Fruit fly (Drosophila melanogaster): ENCODE results near the gene CG45067.

CG45067 gene

DNA sequence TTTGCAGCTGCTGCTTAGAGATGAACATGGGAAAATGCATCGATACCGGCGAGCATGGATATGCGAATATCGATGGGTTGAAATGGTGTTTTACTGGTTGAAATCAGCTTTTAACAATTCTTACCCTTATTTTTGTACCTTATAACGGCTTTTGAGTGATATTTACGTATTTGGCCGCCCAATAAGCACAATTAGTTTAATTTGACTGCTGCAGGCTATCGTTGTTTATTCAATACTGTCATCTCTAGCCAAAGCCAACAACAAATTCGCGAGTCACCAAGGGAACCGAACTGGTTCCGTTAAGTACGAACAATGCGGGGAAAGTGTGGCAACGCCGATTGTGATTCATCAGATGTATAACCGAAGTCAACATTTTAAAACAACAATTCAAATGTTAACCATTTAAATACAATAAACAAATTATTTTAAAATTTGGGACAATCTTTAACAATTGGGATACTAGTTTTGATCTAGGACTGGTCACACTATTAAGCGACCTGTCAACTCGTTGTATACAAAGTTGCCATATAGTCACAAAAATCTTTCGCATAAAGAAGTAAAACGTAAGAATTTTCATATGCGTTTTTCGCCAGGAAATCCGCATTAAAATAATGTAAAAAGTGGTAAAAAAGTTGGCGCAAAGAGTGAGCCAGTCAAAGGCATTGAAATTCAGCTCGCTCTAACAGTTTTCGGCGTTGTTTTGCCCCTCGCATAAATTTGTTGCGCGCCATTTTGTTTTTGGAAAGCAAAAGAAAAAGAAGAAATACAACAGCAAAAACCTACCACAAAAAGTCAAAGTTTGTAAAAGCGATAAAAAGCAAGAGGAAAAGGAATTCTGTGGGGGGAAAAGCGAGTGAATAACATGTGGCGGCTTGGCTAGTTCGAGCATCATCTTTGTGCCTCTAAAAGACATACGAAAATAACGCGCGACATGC, 34.1 kb upstream of the CG45067 start, which contains the start of the genes Usp5 and BtbVII (continued):
- TF ChIP-seq Ssrp (tag; optimal IDR thresholded peaks at IDR 0.05) (peak; percentile 28), Six4 (GFP tag; optimal IDR thresholded peaks at IDR 0.05) (peak; percentile 64), lola (GFP tag; optimal IDR thresholded peaks at IDR 0.05) (peak in 1 of 3 experiments; percentile 55), croc (GFP tag; conservative IDR thresholded peaks at IDR 0.05) (0 out of 3 replicates have a peak, but pooled peaks have one; percentile 39), eyg (GFP tag; optimal IDR thresholded peaks at IDR 0.05) (peak; percentile 22), unpg (GFP tag; optimal IDR thresholded peaks at IDR 0.05) (peak; percentile 51), CG16815 (GFP tag; optimal IDR thresholded peaks at IDR 0.05) (peak; percentile 17), CG17361 (GFP tag; IDR thresholded peaks at IDR 0.05) (peak; percentile 30; the same call in 2 of the 3 replicates), B-H2 (GFP tag; optimal IDR thresholded peaks at IDR 0.05) (peak; percentile 77), CG1602 (GFP tag; optimal IDR thresholded peaks at IDR 0.05) (peak; percentile 47), CG7839 (tag; optimal IDR thresholded peaks at IDR 0.05) (peak; percentile 41), CG8281 (tag; optimal IDR thresholded peaks at IDR 0.05) (no peak), CG12744 (GFP tag; optimal IDR thresholded peaks at IDR 0.05) (peak; percentile 26), nerfin-2 (GFP tag; IDR thresholded peaks at IDR 0.05; ENCODE audit: partially characterized antibody) (peak; percentile 85), CG5180 (GFP tag; optimal IDR thresholded peaks at IDR 0.05) (peak; percentile 24), Dad (GFP tag; optimal IDR thresholded peaks at IDR 0.05) (peak; percentile 14), CG16863 (GFP tag; optimal IDR thresholded peaks at IDR 0.05) (peak; percentile 68), CG2129 (GFP tag; IDR thresholded peaks at IDR 0.05; ENCODE audit: partially characterized antibody) (peak; percentile 96), CG9876 (GFP tag; optimal IDR thresholded peaks at IDR 0.05) (peak; percentile 10), bowl (GFP tag; IDR thresholded peaks at IDR 0.05) (no peak), slbo (GFP tag; IDR thresholded peaks at IDR 0.05) (peak; percentile 64), knrl (GFP tag; IDR thresholded peaks at IDR 0.05; ENCODE audit: partially characterized antibody) (peak; percentile 96), bsh (GFP tag; optimal IDR thresholded peaks at IDR 0.05) (peak in 1 of 2 experiments; percentile 51), pum (GFP tag; optimal IDR thresholded peaks at IDR 0.05) (peak; percentile 50), ro (GFP tag; IDR thresholded peaks at IDR 0.05) (no peak), ci (GFP tag; IDR thresholded peaks at IDR 0.05) (peak; percentile 40; the same call in 1 of the 3 replicates), jing (GFP tag; optimal IDR thresholded peaks at IDR 0.05) (no peak), CG13424 (tag; optimal IDR thresholded peaks at IDR 0.05) (peak; percentile 64), CG9437 (GFP tag; optimal IDR thresholded peaks at IDR 0.05) (peak; percentile 93), slp2 (GFP tag; optimal IDR thresholded peaks at IDR 0.05) (peak; percentile 33), CG6765 (GFP tag; optimal IDR thresholded peaks at IDR 0.05) (peak; percentile 27), CG9727 (GFP tag; optimal IDR thresholded peaks at IDR 0.05) (peak; percentile 65), hb (GFP tag; IDR thresholded peaks at IDR 0.05; ENCODE audit: partially characterized antibody) (peak; percentile 91), Trl (optimal IDR thresholded peaks at IDR 0.05) (no peak), Trl (GFP tag; optimal IDR thresholded peaks at IDR 0.05) (peak; percentile 67), TFAM (GFP tag; optimal IDR thresholded peaks at IDR 0.05) (no peak), CG3163 (GFP tag; optimal IDR thresholded peaks at IDR 0.05) (peak; percentile 18), slou (GFP tag; optimal IDR thresholded peaks at IDR 0.05) (no peak), HmgZ (tag; optimal IDR thresholded peaks at IDR 0.05) (peak; percentile 69), CG10321 (GFP tag; IDR thresholded peaks at IDR 0.05) (no peak), gce (GFP tag; IDR thresholded peaks at IDR 0.05) (no peak), repo (GFP tag; optimal IDR thresholded peaks at IDR 0.05) (no peak), sisA (GFP tag; IDR thresholded peaks at IDR 0.05) (peak; percentile 59), CG2202 (tag; optimal IDR thresholded peaks at IDR 0.05) (no peak), CG7271 (tag; optimal IDR thresholded peaks at IDR 0.05) (no peak), D (optimal IDR thresholded peaks at IDR 0.05) (no peak), D (GFP tag; optimal IDR thresholded peaks at IDR 0.05) (peak; percentile 28), CG13624 (GFP tag; optimal IDR thresholded peaks at IDR 0.05) (peak; percentile 70)

Measured in whole organism, embryonic.